Fruit fly (Drosophila melanogaster) whole organism, embryonic: ENCODE data around the gene lectin-28C.

Experiments
- Atf6 ChIP-seq: fragments of 200-800 bp; sonication (Bioruptor generic); IDR thresholded peaks from 2 replicates; pipeline ENCODE4 v1.3.6; 2022; ENCODE audit warnings: missing biosample characterization, missing genetic modification characterization
- CG10543 ChIP-seq: fragments of 200-800 bp; sonication (Bioruptor generic); optimal IDR thresholded peaks from 3 replicates; lab custom pipeline; 2017; ENCODE audit warnings: missing biosample characterization, mild to moderate bottlenecking, missing genetic modification characterization, moderate library complexity
- CG11696 ChIP-seq: fragments of 200-800 bp; sonication (Bioruptor generic); IDR thresholded peaks from 2 replicates; pipeline ENCODE4 v1.3.6; 2022; ENCODE audit warnings: missing biosample characterization, missing genetic modification characterization
- CG12155 ChIP-seq: fragments of 200-800 bp; sonication (Bioruptor generic); optimal IDR thresholded peaks from 3 replicates; lab custom pipeline; 2016; ENCODE audit warnings: missing biosample characterization, missing genetic modification characterization
- CG12659 ChIP-seq: fragments of 200-800 bp; sonication (Bioruptor generic); optimal IDR thresholded peaks from 3 replicates; lab custom pipeline; 2017; ENCODE audit warnings: mild to moderate bottlenecking, missing biosample characterization, missing genetic modification reagents, missing genetic modification characterization
- CG15269 ChIP-seq: fragments of 200-800 bp; sonication (Bioruptor generic); optimal IDR thresholded peaks from 2 replicates; lab custom pipeline; 2018; ENCODE audit warnings: missing biosample characterization, mild to moderate bottlenecking, missing genetic modification characterization, moderate library complexity
- CG16813 ChIP-seq: fragments of 200-800 bp; sonication (Bioruptor generic); IDR thresholded peaks from 3 replicates; pipeline ENCODE4 v1.3.6; 2022; ENCODE audit warnings: missing biosample characterization, missing genetic modification characterization; ENCODE audit not compliant: partially characterized antibody
- CG17186 ChIP-seq: fragments of 200-800 bp; sonication (Bioruptor generic); optimal IDR thresholded peaks from 3 replicates; lab custom pipeline; 2017; ENCODE audit warnings: missing biosample characterization, missing genetic modification reagents, missing genetic modification characterization
- CG17829 ChIP-seq: fragments of 200-800 bp; optimal IDR thresholded peaks from 2 replicates; lab custom pipeline; 2019; ENCODE audit warnings: missing biosample characterization, mild to moderate bottlenecking, missing genetic modification characterization, moderate library complexity
- CG2116 ChIP-seq: fragments of 200-800 bp; sonication (Bioruptor generic); optimal IDR thresholded peaks from 3 replicates; lab custom pipeline; 2018; ENCODE audit warnings: missing biosample characterization, mild to moderate bottlenecking, missing genetic modification characterization
- CG2129 ChIP-seq: fragments of 200-800 bp; sonication (Bioruptor generic); IDR thresholded peaks from 2 replicates; pipeline ENCODE4 v1.3.6; 2022; ENCODE audit warnings: missing biosample characterization, missing genetic modification characterization; ENCODE audit not compliant: partially characterized antibody
- CG2199 ChIP-seq: fragments of 200-800 bp; sonication (Bioruptor generic); IDR thresholded peaks from 3 replicates; pipeline ENCODE4 v1.3.6; 2022; ENCODE audit warnings: missing biosample characterization, missing genetic modification characterization
- CG3163 ChIP-seq: fragments of 200-800 bp; sonication (Bioruptor generic); optimal IDR thresholded peaks from 3 replicates; lab custom pipeline; 2016; ENCODE audit warnings: missing biosample characterization, missing genetic modification characterization
- CG3995 ChIP-seq: fragments of 200-800 bp; sonication (Bioruptor generic); optimal IDR thresholded peaks from 3 replicates; lab custom pipeline; 2016; ENCODE audit warnings: missing biosample characterization, missing genetic modification characterization
- CG42726 ChIP-seq: fragments of 200-800 bp; sonication (Bioruptor generic); IDR thresholded peaks from 2 replicates; pipeline ENCODE4 v1.3.6; 2022; ENCODE audit warnings: missing biosample characterization, missing genetic modification characterization; ENCODE audit not compliant: partially characterized antibody
- CG7745 ChIP-seq: fragments of 200-800 bp; sonication (Bioruptor generic); optimal IDR thresholded peaks from 2 replicates; lab custom pipeline; 2018; ENCODE audit warnings: missing biosample characterization, mild to moderate bottlenecking, missing genetic modification characterization, moderate library complexity
- CG7928 ChIP-seq: fragments of 200-800 bp; sonication (Bioruptor generic); optimal IDR thresholded peaks from 2 replicates; lab custom pipeline; 2017; ENCODE audit warnings: missing biosample characterization, mild to moderate bottlenecking, missing genetic modification characterization
- CG7963 ChIP-seq: fragments of 200-800 bp; sonication (Bioruptor generic); IDR thresholded peaks from 3 replicates; pipeline ENCODE4 v1.3.6; 2022; ENCODE audit warnings: missing biosample characterization, missing genetic modification characterization; ENCODE audit not compliant: partially characterized antibody
- CG9797 ChIP-seq: fragments of 200-800 bp; sonication (Bioruptor generic); optimal IDR thresholded peaks from 3 replicates; lab custom pipeline; 2018; ENCODE audit warnings: missing biosample characterization, mild to moderate bottlenecking, missing genetic modification characterization
- Dad ChIP-seq: fragments of 200-800 bp; sonication (Bioruptor generic); optimal IDR thresholded peaks from 3 replicates; lab custom pipeline; 2016; ENCODE audit warnings: missing biosample characterization, missing genetic modification characterization
- Dll ChIP-seq: fragments of 200-800 bp; sonication (Bioruptor generic); IDR thresholded peaks from 4 replicates; pipeline ENCODE4 v1.3.6; 2022; ENCODE audit warnings: missing biosample characterization, missing genetic modification characterization; ENCODE audit not compliant: partially characterized antibody
- Doc3 ChIP-seq: fragments of 200-800 bp; sonication (Bioruptor generic); IDR thresholded peaks from 3 replicates; pipeline ENCODE4 v1.3.6; 2022; ENCODE audit warnings: missing biosample characterization, missing genetic modification characterization; ENCODE audit not compliant: partially characterized antibody
- Dref ChIP-seq: fragments of 200-800 bp; sonication (Bioruptor generic); IDR thresholded peaks from 2 replicates; pipeline ENCODE4 v1.3.6; 2022; ENCODE audit warnings: missing biosample characterization, missing genetic modification characterization
- Ets97D ChIP-seq: fragments of 200-800 bp; sonication (Bioruptor generic); optimal IDR thresholded peaks from 3 replicates; lab custom pipeline; 2016; ENCODE audit warnings: missing biosample characterization, missing genetic modification characterization
- HLH4C ChIP-seq: fragments of 200-800 bp; sonication (Bioruptor generic); IDR thresholded peaks from 3 replicates; pipeline ENCODE4 v1.3.6; 2022; ENCODE audit warnings: missing biosample characterization, missing genetic modification characterization; ENCODE audit not compliant: partially characterized antibody
- HmgD ChIP-seq: fragments of 200-800 bp; sonication (Bioruptor generic); optimal IDR thresholded peaks from 3 replicates; lab custom pipeline; 2016; ENCODE audit warnings: missing biosample characterization, missing genetic modification characterization
- Pdp1 ChIP-seq, 2 experiments: fragments of 200-800 bp; sonication (Bioruptor generic); optimal IDR thresholded peaks; 3 replicates each; lab custom pipeline; 2016; ENCODE audit warnings: missing biosample characterization in 2 of 2, missing genetic modification characterization in 2 of 2, mild to moderate bottlenecking in 1 of 2, moderate library complexity in 1 of 2
- Scr ChIP-seq: fragments of 200-800 bp; sonication (Bioruptor generic); IDR thresholded peaks from 2 replicates; pipeline ENCODE4 v1.3.6; 2022; ENCODE audit warnings: missing biosample characterization, missing genetic modification characterization; ENCODE audit not compliant: partially characterized antibody
- Sin3A ChIP-seq: fragments of >200 bp; optimal IDR thresholded peaks from 2 replicates; lab custom pipeline; 2018
- YL-1 ChIP-seq: fragments of 200-800 bp; sonication (Bioruptor generic); optimal IDR thresholded peaks from 3 replicates; lab custom pipeline; 2017; ENCODE audit warnings: missing biosample characterization, mild to moderate bottlenecking, missing genetic modification characterization
- ato ChIP-seq: fragments of 200-800 bp; sonication (Bioruptor generic); IDR thresholded peaks from 2 replicates; pipeline ENCODE4 v1.3.6; 2022; ENCODE audit warnings: missing biosample characterization, missing genetic modification characterization; ENCODE audit not compliant: partially characterized antibody
- chinmo ChIP-seq: fragments of 200-800 bp; sonication (Bioruptor generic); IDR thresholded peaks from 4 replicates; pipeline ENCODE4 v1.3.6; 2022; ENCODE audit warnings: missing biosample characterization, missing genetic modification characterization; ENCODE audit not compliant: partially characterized antibody
- dm ChIP-seq: fragments of 200-800 bp; sonication (Bioruptor generic); optimal IDR thresholded peaks from 3 replicates; lab custom pipeline; 2016; ENCODE audit warnings: missing biosample characterization, missing genetic modification characterization
- dpn ChIP-seq, 2 experiments: fragments of 200-800 bp; sonication (Bioruptor generic); optimal IDR thresholded peaks; 3 replicates each; lab custom pipeline; 2016; ENCODE audit warnings: missing biosample characterization in 2 of 2, missing genetic modification characterization in 2 of 2
- gce ChIP-seq: fragments of 200-800 bp; sonication (Bioruptor generic); IDR thresholded peaks from 3 replicates; pipeline ENCODE4 v1.3.6; 2022; ENCODE audit warnings: missing biosample characterization, missing genetic modification characterization
- hbn ChIP-seq: fragments of 200-800 bp; sonication (Bioruptor generic); IDR thresholded peaks from 2 replicates; pipeline ENCODE4 v1.3.6; 2022; ENCODE audit warnings: missing biosample characterization, missing genetic modification characterization; ENCODE audit not compliant: partially characterized antibody
- knrl ChIP-seq: fragments of 200-800 bp; sonication (Bioruptor generic); IDR thresholded peaks from 3 replicates; pipeline ENCODE4 v1.3.6; 2022; ENCODE audit warnings: missing biosample characterization, missing genetic modification characterization; ENCODE audit not compliant: partially characterized antibody
- mld ChIP-seq: fragments of 200-800 bp; sonication (Bioruptor generic); IDR thresholded peaks from 3 replicates; pipeline ENCODE4 v1.3.6; 2022; ENCODE audit warnings: missing biosample characterization, missing genetic modification characterization; ENCODE audit not compliant: partially characterized antibody
- nmo ChIP-seq: fragments of 200-800 bp; sonication (Bioruptor generic); optimal IDR thresholded peaks from 2 replicates; lab custom pipeline; 2018; ENCODE audit warnings: missing biosample characterization, mild to moderate bottlenecking, missing genetic modification characterization, moderate library complexity
- peb ChIP-seq: fragments of 200-800 bp; sonication (Bioruptor generic); IDR thresholded peaks from 2 replicates; pipeline ENCODE4 v1.3.6; 2022; ENCODE audit warnings: missing biosample characterization, missing genetic modification characterization
- pnt ChIP-seq: fragments of 200-800 bp; sonication (Bioruptor generic); optimal IDR thresholded peaks from 3 replicates; lab custom pipeline; 2016; ENCODE audit warnings: missing biosample characterization, missing genetic modification characterization
- ranshi ChIP-seq: fragments of 200-800 bp; sonication (Bioruptor generic); IDR thresholded peaks from 2 replicates; pipeline ENCODE4 v1.3.6; 2022; ENCODE audit warnings: missing biosample characterization, missing genetic modification characterization
- row ChIP-seq: fragments of 200-800 bp; sonication (Bioruptor generic); IDR thresholded peaks from 3 replicates; pipeline ENCODE4 v1.3.6; 2022; ENCODE audit warnings: missing biosample characterization, missing genetic modification characterization
- sd ChIP-seq: fragments of 200-800 bp; sonication (Bioruptor generic); optimal IDR thresholded peaks from 3 replicates; lab custom pipeline; 2018; ENCODE audit warnings: missing biosample characterization, mild to moderate bottlenecking, missing genetic modification characterization, moderate library complexity
- sna ChIP-seq: fragments of 200-800 bp; sonication (Bioruptor generic); IDR thresholded peaks from 2 replicates; pipeline ENCODE4 v1.3.6; 2022; ENCODE audit warnings: missing biosample characterization, missing genetic modification characterization; ENCODE audit not compliant: partially characterized antibody
- stwl ChIP-seq: fragments of 200-800 bp; sonication (Bioruptor generic); optimal IDR thresholded peaks from 3 replicates; lab custom pipeline; 2018; ENCODE audit warnings: missing biosample characterization, mild to moderate bottlenecking, missing genetic modification characterization, moderate library complexity
- zen2 ChIP-seq: fragments of 200-800 bp; sonication (Bioruptor generic); IDR thresholded peaks from 3 replicates; pipeline ENCODE4 v1.3.6; 2022; ENCODE audit warnings: missing biosample characterization, missing genetic modification characterization; ENCODE audit not compliant: partially characterized antibody

Gene lectin-28C

DNA sequence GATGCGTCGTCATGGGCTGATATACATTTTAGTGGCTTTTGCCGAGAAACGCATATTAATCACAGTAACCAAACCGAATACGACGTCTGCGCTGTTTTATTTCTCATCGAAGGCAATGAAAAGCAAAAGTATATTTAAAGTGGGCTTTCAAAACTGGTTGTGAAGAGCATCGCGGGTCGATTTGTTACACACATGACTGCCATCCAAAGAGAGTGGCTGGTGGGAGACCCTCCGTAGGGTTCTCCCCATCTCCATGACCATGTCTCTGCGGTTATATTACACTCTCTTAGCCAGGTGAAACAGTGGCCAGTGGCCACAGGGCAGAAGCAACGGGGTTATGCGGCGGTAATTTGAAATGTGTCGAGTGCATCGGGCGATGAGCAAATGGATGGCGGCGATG, 23.6 kb downstream of the lectin-28C start (continued):
- no peak for TF ChIP-seq Pdp1 (GFP tag; optimal IDR thresholded peaks at IDR 0.05; lab: Kevin White, UChicago)
- no peak for TF ChIP-seq CG2199
- TF ChIP-seq ranshi (GFP tag; lab: Robert Waterston, UW): no peak

DNA sequence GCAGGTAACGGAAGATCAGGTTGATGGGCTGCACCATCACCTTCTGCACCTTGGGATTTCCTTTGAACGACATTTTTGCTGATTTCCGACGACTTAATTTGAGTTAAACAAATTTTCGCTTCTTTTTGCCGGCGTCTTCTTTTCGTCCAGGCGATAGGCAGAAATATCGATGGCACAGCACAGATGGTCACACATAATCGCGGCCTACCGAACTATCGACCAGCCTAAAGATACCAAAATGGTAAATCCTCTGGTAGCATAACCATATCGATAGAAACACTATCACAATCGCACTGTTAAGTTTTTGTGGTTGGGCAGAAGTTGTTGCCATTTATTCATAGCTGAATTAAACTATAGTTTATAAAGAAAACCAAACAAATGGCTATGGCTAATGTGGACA, 28.4 kb downstream of the lectin-28C start, which contains the start of the genes SmE and CG34132:
Gene SmE, minus strand, starts transcription at position 180 of the 400 bp plus-strand sequence.
Gene CG34132, plus strand, starts transcription at position 233 of the 400 bp plus-strand sequence.
- TF ChIP-seq CG11696 (GFP tag; lab: Robert Waterston, UW) (no peak), CG10543 (GFP tag; lab: Kevin White, UChicago) (no peak), sna (peak; percentile 86), Dad (no peak), Pdp1 (GFP tag; optimal IDR thresholded peaks at IDR 0.05; lab: Kevin White, UChicago) (peak in 1 of 2 experiments; percentile 54), nmo (GFP tag; lab: Kevin White, UChicago) (peak; percentile 28), hbn (GFP tag; lab: Robert Waterston, UW) (peak; percentile 94), HLH4C (peak; percentile 95), ato (GFP tag; lab: Robert Waterston, UW) (peak; percentile 98), dpn (GFP tag; optimal IDR thresholded peaks at IDR 0.05; lab: Kevin White, UChicago) (peak in 1 of 2 experiments; percentile 3), stwl (tag; lab: Kevin White, UChicago) (peak; percentile 59), pnt (GFP tag; lab: Kevin White, UChicago) (no peak), Doc3 (GFP tag; lab: Robert Waterston, UW) (peak; percentile 89), CG7963 (GFP tag; lab: Robert Waterston, UW) (peak; percentile 98), CG16813 (GFP tag; lab: Robert Waterston, UW) (peak; percentile 98), CG2199 (0 out of 3 replicates have a peak, but pooled peaks have one; percentile 36), CG12155 (GFP tag; lab: Kevin White, UChicago) (no peak), Scr (peak; percentile 92), zen2 (GFP tag; lab: Robert Waterston, UW) (peak; percentile 94), chinmo (GFP tag; lab: Robert Waterston, UW) (peak; percentile 97), CG3163 (GFP tag; lab: Kevin White, UChicago) (no peak), Ets97D (GFP tag; lab: Kevin White, UChicago) (peak; percentile 26), CG42726 (GFP tag; lab: Robert Waterston, UW) (peak; percentile 99), CG12659 (GFP tag; lab: Kevin White, UChicago) (peak; percentile 37), CG7928 (GFP tag; lab: Kevin White, UChicago) (no peak), gce (no peak), CG15269 (no peak), row (GFP tag; lab: Robert Waterston, UW) (peak; percentile 34; the same call in 1 of the 3 replicates), CG2129 (peak; percentile 84), YL-1 (GFP tag; lab: Kevin White, UChicago) (peak; percentile 36), CG7745 (tag; lab: Kevin White, UChicago) (no peak), mld (peak; percentile 97), sd (tag; lab: Kevin White, UChicago) (no peak), Dll (GFP tag; lab: Robert Waterston, UW) (peak; percentile 87), knrl (GFP tag; lab: Robert Waterston, UW) (peak; percentile 96), HmgD (GFP tag; lab: Kevin White, UChicago) (peak; percentile 6), dm (peak; percentile 31), Atf6 (GFP tag; lab: Robert Waterston, UW) (no peak), Sin3A (peak; percentile 72), CG17186 (GFP tag; lab: Kevin White, UChicago) (peak; percentile 7), Dref (GFP tag; lab: Robert Waterston, UW) (peak; percentile 97), CG3995 (GFP tag; lab: Kevin White, UChicago) (peak; percentile 90), CG2116 (GFP tag; lab: Kevin White, UChicago) (peak; percentile 34), peb (GFP tag; lab: Robert Waterston, UW) (no peak), CG17829 (tag; lab: Kevin White, UChicago) (peak; percentile 32), CG9797 (peak; percentile 73)
